Fruit fly (Drosophila melanogaster) whole organism, adult: ENCODE measurements around the gene SuUR.

Experiments
- CG11617 ChIP-seq: fragments of 200-800 bp; sonication (Bioruptor generic); optimal IDR thresholded peaks from 2 replicates; lab custom pipeline; 2017; ENCODE audit warnings: mild to moderate bottlenecking, missing biosample characterization, missing genetic modification reagents, missing genetic modification characterization
- CG12768 ChIP-seq: fragments of 200-800 bp; sonication (Bioruptor generic); optimal IDR thresholded peaks from 2 replicates; lab custom pipeline; 2017; ENCODE audit warnings: missing biosample characterization, missing genetic modification characterization, mild to moderate bottlenecking, moderate library complexity, missing genetic modification reagents
- CG14711 ChIP-seq: fragments of 200-800 bp; sonication (Bioruptor generic); optimal IDR thresholded peaks from 2 replicates; lab custom pipeline; 2018; ENCODE audit warnings: missing biosample characterization, mild to moderate bottlenecking, missing genetic modification characterization, moderate library complexity
- CG1620 ChIP-seq: fragments of 200-800 bp; sonication (Bioruptor generic); optimal IDR thresholded peaks from 2 replicates; lab custom pipeline; 2016; ENCODE audit warnings: missing biosample characterization, missing genetic modification characterization
- CG33017 ChIP-seq: fragments of 200-800 bp; sonication (Bioruptor generic); optimal IDR thresholded peaks from 2 replicates; lab custom pipeline; 2018; ENCODE audit warnings: missing biosample characterization, mild to moderate bottlenecking, missing genetic modification characterization, moderate library complexity
- CG5204 ChIP-seq: fragments of 200-800 bp; sonication (Bioruptor generic); optimal IDR thresholded peaks from 2 replicates; lab custom pipeline; 2016; ENCODE audit warnings: missing biosample characterization, missing genetic modification characterization
- CG7045 ChIP-seq: fragments of 200-800 bp; sonication (Bioruptor generic); optimal IDR thresholded peaks from 2 replicates; lab custom pipeline; 2017; ENCODE audit warnings: missing biosample characterization, mild to moderate bottlenecking, missing genetic modification characterization
- CG7101 ChIP-seq: fragments of 200-800 bp; sonication (Bioruptor generic); optimal IDR thresholded peaks from 2 replicates; lab custom pipeline; 2018; ENCODE audit warnings: missing biosample characterization, mild to moderate bottlenecking, missing genetic modification characterization, moderate library complexity
- Clk ChIP-seq: fragments of 200-800 bp; sonication (Bioruptor generic); optimal IDR thresholded peaks from 2 replicates; lab custom pipeline; 2017; ENCODE audit warnings: missing biosample characterization, missing genetic modification characterization
- Crg-1 ChIP-seq: fragments of 200-800 bp; sonication (Bioruptor generic); optimal IDR thresholded peaks from 2 replicates; lab custom pipeline; 2016; ENCODE audit warnings: missing biosample characterization, missing genetic modification characterization
- Hr96 ChIP-seq: fragments of 200-800 bp; sonication (Bioruptor generic); optimal IDR thresholded peaks from 2 replicates; lab custom pipeline; 2016; ENCODE audit warnings: missing biosample characterization, missing genetic modification characterization
- Mnt ChIP-seq: fragments of 200-800 bp; sonication (Bioruptor generic); optimal IDR thresholded peaks from 2 replicates; lab custom pipeline; 2016; ENCODE audit warnings: missing biosample characterization, mild to moderate bottlenecking, missing genetic modification characterization
- bab1 ChIP-seq: fragments of 200-800 bp; sonication (Bioruptor generic); optimal IDR thresholded peaks from 3 replicates; lab custom pipeline; 2019; ENCODE audit warnings: missing biosample characterization, mild to moderate bottlenecking, missing genetic modification characterization, moderate library complexity
- cic ChIP-seq: fragments of 200-800 bp; sonication (Bioruptor generic); optimal IDR thresholded peaks from 2 replicates; lab custom pipeline; 2017; ENCODE audit warnings: missing biosample characterization, mild to moderate bottlenecking, missing genetic modification characterization, moderate library complexity
- cnc ChIP-seq, 2 experiments: fragments of >200 bp; optimal IDR thresholded peaks; 2 replicates each; lab custom pipeline; 2017
- kay ChIP-seq: fragments of 200-800 bp; sonication (Bioruptor generic); peaks from one replicate; lab custom pipeline; 2016; ENCODE audit warnings: missing biosample characterization, missing genetic modification characterization, borderline replicate concordance
- ovo ChIP-seq: fragments of 200-800 bp; sonication (Bioruptor generic); optimal IDR thresholded peaks from 2 replicates; lab custom pipeline; 2016; ENCODE audit warnings: missing biosample characterization, missing genetic modification characterization
- pad ChIP-seq: fragments of 200-800 bp; sonication (Bioruptor generic); optimal IDR thresholded peaks from 3 replicates; lab custom pipeline; 2017; ENCODE audit warnings: missing biosample characterization, missing genetic modification characterization, mild to moderate bottlenecking, moderate library complexity, missing genetic modification reagents
- tj ChIP-seq: fragments of 200-800 bp; sonication (Bioruptor generic); optimal IDR thresholded peaks from 3 replicates; lab custom pipeline; 2017; ENCODE audit warnings: missing biosample characterization, mild to moderate bottlenecking, missing genetic modification characterization, moderate library complexity
- toe ChIP-seq: fragments of 200-800 bp; sonication (Bioruptor generic); optimal IDR thresholded peaks from 2 replicates; lab custom pipeline; 2016; ENCODE audit warnings: missing biosample characterization, missing genetic modification characterization

Gene SuUR

DNA sequence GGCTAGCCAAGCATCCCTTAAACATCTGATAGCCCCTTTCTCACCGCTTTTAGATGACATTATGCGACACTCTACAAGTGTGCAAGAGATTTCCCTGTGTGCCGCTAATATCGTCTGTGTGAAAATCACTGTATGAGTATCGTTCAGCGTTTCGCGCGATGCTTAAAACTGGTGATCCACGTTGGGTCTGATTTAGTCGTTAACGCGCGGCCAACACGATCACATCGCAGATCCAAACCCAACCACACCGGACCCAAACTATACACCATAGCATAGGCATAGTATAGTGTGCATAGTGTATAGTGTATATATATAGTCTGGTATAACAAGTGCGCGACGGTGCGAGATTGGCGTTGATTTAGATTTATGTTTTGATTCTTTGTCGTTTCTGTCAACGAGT lies 10.9 kb upstream of the SuUR start, which contains the start of gene CG7888:
CG7888 (plus strand) TSS at position 193 of the 400 bp plus-strand sequence.
- TF ChIP-seq CG12768 (GFP tag; lab: Kevin White, UChicago), result peak; percentile 17
- no peak for TF ChIP-seq CG11617 (GFP tag; lab: Kevin White, UChicago)

DNA sequence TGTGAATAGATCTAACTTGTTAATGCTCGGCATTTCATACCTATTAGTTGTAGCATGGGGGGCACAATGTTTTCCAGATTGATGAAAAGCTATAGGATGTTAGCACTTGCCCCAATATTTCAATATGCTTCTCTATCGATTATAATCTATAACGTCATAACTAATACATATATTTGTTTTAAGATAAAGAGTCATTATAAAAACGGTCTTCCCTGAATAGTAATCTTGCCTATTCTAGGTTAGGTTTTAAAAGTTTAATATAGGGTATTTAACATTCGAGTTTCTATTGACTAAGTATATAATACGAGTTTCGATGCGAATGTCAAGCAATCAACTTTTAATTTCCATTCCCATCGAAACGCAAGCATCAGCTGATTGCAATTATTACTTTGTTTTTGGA lies 3.6 kb upstream of the SuUR start, which contains the start of the genes CG6321 and Blos2:
CG6321 (minus strand) TSS at position 25 of the 400 bp plus-strand sequence.
Blos2 (plus strand) TSS at position 372 of the 400 bp plus-strand sequence.
- TF ChIP-seq cnc (optimal IDR thresholded peaks at IDR 0.05; lab: Kevin White, UChicago) (no peak), bab1 (GFP tag; lab: Kevin White, UChicago) (peak; percentile 90), CG5204 (GFP tag; lab: Kevin White, UChicago) (no peak), Mnt (GFP tag; lab: Kevin White, UChicago) (peak; percentile 65), CG33017 (tag; lab: Kevin White, UChicago) (peak; percentile 87), CG7045 (peak; percentile 69), cic (GFP tag; lab: Kevin White, UChicago) (peak; percentile 6), tj (GFP tag; lab: Kevin White, UChicago) (peak; percentile 54), CG12768 (GFP tag; lab: Kevin White, UChicago) (peak; percentile 75), CG7101 (tag; lab: Kevin White, UChicago) (peak; percentile 83), CG1620 (GFP tag; lab: Kevin White, UChicago) (peak; percentile 13), ovo (GFP tag; lab: Kevin White, UChicago) (no peak), kay (GFP tag; lab: Kevin White, UChicago) (no peak), Crg-1 (GFP tag; lab: Kevin White, UChicago) (peak; percentile 3), pad (GFP tag; lab: Kevin White, UChicago) (peak; percentile 48), Clk (GFP tag; lab: Kevin White, UChicago) (peak; percentile 12), CG11617 (GFP tag; lab: Kevin White, UChicago) (peak; percentile 81), CG14711 (tag; lab: Kevin White, UChicago) (peak; percentile 73), Hr96 (GFP tag; lab: Kevin White, UChicago) (peak; percentile 56), toe (GFP tag; lab: Kevin White, UChicago) (no peak)

DNA sequence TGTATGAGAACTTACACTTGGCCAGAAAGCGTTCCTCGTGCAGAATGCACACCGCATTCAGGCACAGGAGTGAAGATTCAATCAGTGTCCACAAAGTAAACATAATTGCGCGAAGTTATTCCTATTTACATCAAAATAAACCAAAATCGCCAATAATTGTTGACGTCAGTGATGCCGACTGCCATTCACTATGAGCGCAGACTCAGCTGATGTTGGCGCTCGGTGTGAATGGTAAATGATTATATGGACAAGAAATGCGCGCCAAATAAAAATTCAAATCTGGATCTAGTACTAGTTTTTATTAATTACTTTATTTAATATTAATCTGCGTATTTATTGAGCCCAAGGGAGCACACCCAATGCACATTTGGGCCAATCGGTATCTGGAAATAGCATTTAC lies 2.4 kb upstream of the SuUR start, which contains the start of gene CG32069:
CG32069 (minus strand) TSS at position 174 of the 400 bp plus-strand sequence.
- TF ChIP-seq Hr96 (GFP tag; lab: Kevin White, UChicago) (no peak), CG7101 (tag; lab: Kevin White, UChicago) (no peak), bab1 (GFP tag; lab: Kevin White, UChicago) (peak; percentile 19), Mnt (GFP tag; lab: Kevin White, UChicago) (peak; percentile 1), tj (GFP tag; lab: Kevin White, UChicago) (peak; percentile 11)

DNA sequence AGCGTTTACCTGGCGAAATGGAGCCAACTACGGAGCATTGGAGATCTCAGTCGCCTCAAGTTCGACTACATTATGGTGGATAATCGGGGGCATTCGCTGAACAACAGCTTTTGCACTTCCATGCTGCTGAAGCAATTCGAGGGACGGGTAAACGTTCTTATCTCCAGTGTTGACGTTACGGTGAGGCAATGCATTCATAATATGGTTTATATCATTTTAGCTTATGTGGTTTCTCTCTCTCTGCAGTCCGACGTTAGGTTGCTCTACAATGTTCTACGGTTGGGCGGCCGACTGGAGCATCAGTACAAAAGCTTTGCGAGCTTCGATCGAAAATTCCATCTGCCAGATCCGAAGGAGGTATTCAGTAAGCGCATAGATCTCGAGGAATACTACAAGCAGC lies 1.1 kb downstream of the SuUR start:
- TF ChIP-seq CG12768 (GFP tag; lab: Kevin White, UChicago) (no peak), cic (GFP tag; lab: Kevin White, UChicago) (peak; percentile 18), Clk (GFP tag; lab: Kevin White, UChicago) (no peak)

DNA sequence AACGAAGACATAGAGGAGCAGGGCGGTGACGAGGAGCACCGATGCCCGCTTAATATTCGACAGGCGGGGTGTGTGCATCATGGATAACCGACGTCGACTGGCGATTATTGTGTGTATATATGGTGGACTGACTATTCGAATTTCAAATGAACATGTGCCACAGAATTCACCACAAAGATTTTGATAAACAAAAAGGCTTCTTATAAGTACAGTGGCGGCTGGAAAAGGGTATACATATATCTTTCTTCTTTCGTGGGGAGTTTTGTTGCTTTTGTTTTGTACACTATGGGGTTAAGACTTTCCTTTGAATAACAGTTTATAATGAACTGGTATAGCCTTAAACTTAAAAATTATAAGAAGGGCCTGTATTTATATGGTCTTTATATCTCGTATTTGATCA lies 5.0 kb downstream of the SuUR start, which contains the start of gene CG6310:
CG6310 (minus strand) TSS at position 101 of the 400 bp plus-strand sequence.
- no peak for TF ChIP-seq Clk (GFP tag; lab: Kevin White, UChicago)
- TF ChIP-seq Mnt (GFP tag; lab: Kevin White, UChicago), result peak; percentile 29
- no peak for TF ChIP-seq CG7101 (tag; lab: Kevin White, UChicago)
- no peak for TF ChIP-seq bab1 (GFP tag; lab: Kevin White, UChicago)

DNA sequence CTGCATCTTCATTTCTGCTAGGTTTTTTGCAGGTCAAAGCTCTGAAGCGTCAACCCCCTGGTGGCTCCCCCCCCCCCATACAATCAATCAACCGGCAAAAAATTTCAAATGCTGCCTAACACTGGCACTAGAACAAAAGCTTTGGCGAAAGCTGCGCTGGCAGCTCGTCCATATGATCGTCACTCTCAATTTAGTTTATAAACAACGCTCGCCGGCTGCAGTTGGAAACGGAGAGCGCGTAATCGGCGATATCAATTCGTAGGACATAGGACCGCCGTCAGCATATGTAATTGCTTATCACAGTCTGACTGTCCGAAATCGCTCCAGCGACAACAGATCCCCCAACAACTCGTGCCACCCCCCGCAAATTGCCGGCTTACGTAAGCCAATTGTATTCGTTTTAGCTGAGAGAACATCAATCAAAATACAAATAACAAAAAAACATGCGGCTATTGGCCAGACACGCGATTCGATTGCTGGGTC lies 5.6 kb downstream of the SuUR start, which contains the start of gene Mocs1:
Mocs1 (plus strand) TSS at position 155 of the 483 bp plus-strand sequence.
- TF ChIP-seq CG1620 (GFP tag; lab: Kevin White, UChicago) (no peak), cic (GFP tag; lab: Kevin White, UChicago) (peak; percentile 79), Clk (GFP tag; lab: Kevin White, UChicago) (no peak), CG5204 (GFP tag; lab: Kevin White, UChicago) (no peak), toe (GFP tag; lab: Kevin White, UChicago) (no peak), CG7101 (tag; lab: Kevin White, UChicago) (peak; percentile 63), Mnt (GFP tag; lab: Kevin White, UChicago) (peak; percentile 89), CG12768 (GFP tag; lab: Kevin White, UChicago) (peak; percentile 70), CG11617 (GFP tag; lab: Kevin White, UChicago) (peak; percentile 36), bab1 (GFP tag; lab: Kevin White, UChicago) (peak; percentile 13), tj (GFP tag; lab: Kevin White, UChicago) (peak; percentile 98), CG14711 (tag; lab: Kevin White, UChicago) (peak; percentile 43), pad (GFP tag; lab: Kevin White, UChicago) (peak; percentile 46), CG7045 (peak; percentile 23), ovo (GFP tag; lab: Kevin White, UChicago) (peak; percentile 56), cnc (optimal IDR thresholded peaks at IDR 0.05; lab: Kevin White, UChicago) (no peak), Hr96 (GFP tag; lab: Kevin White, UChicago) (no peak), Crg-1 (GFP tag; lab: Kevin White, UChicago) (peak; percentile 48), CG33017 (tag; lab: Kevin White, UChicago) (peak; percentile 22), kay (GFP tag; lab: Kevin White, UChicago) (no peak)
